Fruit fly (Drosophila melanogaster): ENCODE results near the gene Boh1.
"Not testable (repeated sequence)": the region's sequence is repeated elsewhere in the genome, so short reads cannot be mapped to it uniquely, and the experiment has no call there.

DNA sequence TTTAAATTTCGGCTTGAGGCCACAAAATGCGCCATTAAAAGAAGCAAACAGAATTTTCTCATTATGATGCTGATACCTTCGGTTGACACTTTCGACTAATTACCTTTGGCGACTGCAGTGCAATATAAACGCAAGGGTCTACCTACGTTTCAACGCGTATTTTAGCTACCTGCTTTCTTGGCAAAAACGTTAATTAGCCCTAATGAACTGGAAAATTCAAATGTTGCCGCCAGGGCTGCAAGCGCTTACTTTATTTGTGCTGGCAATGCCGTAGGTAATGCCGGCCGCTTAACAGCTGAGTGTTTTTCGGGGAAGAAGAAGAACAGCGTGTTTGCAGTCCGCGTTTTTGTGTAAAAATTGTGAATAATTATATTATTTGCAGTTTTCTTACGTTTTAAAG, 41.2 kb upstream of the Boh1 start, which contains the start of gene CG31253:
- not testable (repeated sequence) for TF ChIP-seq Smox (GFP tag; optimal IDR thresholded peaks at IDR 0.05); Hr38 (GFP tag; optimal IDR thresholded peaks at IDR 0.05); CG10631 (GFP tag; optimal IDR thresholded peaks at IDR 0.05); CG6163 (GFP tag; IDR thresholded peaks at IDR 0.05); CG6854 (GFP tag; optimal IDR thresholded peaks at IDR 0.05)
